Worm (Caenorhabditis elegans): ENCODE measurements around the gene rps-24.

rps-24 gene

ce11 chrIV:428869-429268 lies 43.2 kb downstream of the rps-24 start, which contains the start of gene Y66H1A.5 (continued):
- TF ChIP-seq dmd-9 (GFP tag; IDR thresholded peaks at IDR 0.05) (no peak), pqm-1 (tag; optimal IDR thresholded peaks at IDR 0.05) (peak; percentile 74), nhr-41 (GFP tag; IDR thresholded peaks at IDR 0.05) (no peak), skn-1 (tag; optimal IDR thresholded peaks at IDR 0.05) (no peak), aly-2 (tag; optimal IDR thresholded peaks at IDR 0.05) (no peak), hlh-11 (tag; optimal IDR thresholded peaks at IDR 0.05) (peak; percentile 29), nhr-11 (tag; optimal IDR thresholded peaks at IDR 0.05) (no peak), nhr-77 (tag; optimal IDR thresholded peaks at IDR 0.05) (peak; percentile 89), lin-39 (tag; optimal IDR thresholded peaks at IDR 0.05) (no peak), ceh-28 (tag; optimal IDR thresholded peaks at IDR 0.05) (no peak), D1046.2 (GFP tag; IDR thresholded peaks at IDR 0.05) (no peak), zip-11 (GFP tag; IDR thresholded peaks at IDR 0.05) (no peak), snpc-1.2 (GFP tag; IDR thresholded peaks at IDR 0.05) (no peak), ama-1 (optimal IDR thresholded peaks at IDR 0.05) (no peak), madf-9 (GFP tag; conservative IDR thresholded peaks at IDR 0.05) (no peak), nhr-6 (tag; optimal IDR thresholded peaks at IDR 0.05) (no peak), lin-29 (GFP tag; IDR thresholded peaks at IDR 0.05) (no peak), zag-1 (tag; optimal IDR thresholded peaks at IDR 0.05) (no peak), F44E2.7 (GFP tag; IDR thresholded peaks at IDR 0.05) (no peak), rbr-2 (tag; optimal IDR thresholded peaks at IDR 0.05) (no peak), ceh-82 (tag; optimal IDR thresholded peaks at IDR 0.05) (no peak), vab-7 (GFP tag; IDR thresholded peaks at IDR 0.05) (no peak), nhr-102 (tag; optimal IDR thresholded peaks at IDR 0.05) (no peak), ztf-11 (tag; optimal IDR thresholded peaks at IDR 0.05) (no peak), dve-1 (tag; optimal IDR thresholded peaks at IDR 0.05; ENCODE audit: insufficient read depth) (peak; percentile 66), Y48G9A.11 (GFP tag; IDR thresholded peaks at IDR 0.05) (no peak), aha-1 (tag) (no peak), F26F4.8 (GFP tag; conservative IDR thresholded peaks at IDR 0.05) (no peak), ces-1 (GFP tag; optimal IDR thresholded peaks at IDR 0.05) (no peak), zip-2 (tag; optimal IDR thresholded peaks at IDR 0.05) (no peak), daf-16 (GFP tag; optimal IDR thresholded peaks at IDR 0.05) (no peak), daf-16 (tag; optimal IDR thresholded peaks at IDR 0.05) (peak; percentile 46), F10B5.3 (tag; optimal IDR thresholded peaks at IDR 0.05) (no peak), cey-2 (tag; optimal IDR thresholded peaks at IDR 0.05; ENCODE audit: borderline replicate concordance, insufficient read depth) (no peak), mdl-1 (tag; optimal IDR thresholded peaks at IDR 0.05) (no peak), nhr-28 (tag; optimal IDR thresholded peaks at IDR 0.05) (peak; percentile 94), F37D6.2 (tag; optimal IDR thresholded peaks at IDR 0.05) (no peak), sdz-12 (GFP tag; optimal IDR thresholded peaks at IDR 0.05) (no peak), nhr-76 (tag; optimal IDR thresholded peaks at IDR 0.05) (no peak), lir-3 (tag; optimal IDR thresholded peaks at IDR 0.05) (no peak), daf-19 (GFP tag; conservative IDR thresholded peaks at IDR 0.05) (no peak), Y105C5A.15 (GFP tag; IDR thresholded peaks at IDR 0.05) (no peak)
